Worm (Caenorhabditis elegans): ENCODE data around the gene smc-4.

ce11 chrIII:4594324-4594723 is 7.0 kb downstream of the smc-4 start, which contains the start of gene apc-11:
- TF ChIP-seq ztf-29 (GFP tag; IDR thresholded peaks at IDR 0.05) = no peak
- no peak for TF ChIP-seq ref-1 (GFP tag; conservative IDR thresholded peaks at IDR 0.05)
- TF ChIP-seq flt-1 (GFP tag; IDR thresholded peaks at IDR 0.05) = no peak
- TF ChIP-seq klf-2 (GFP tag; conservative IDR thresholded peaks at IDR 0.05) = no peak
- TF ChIP-seq ztf-23 (GFP tag; IDR thresholded peaks at IDR 0.05) = no peak
- TF ChIP-seq tab-1 (GFP tag; IDR thresholded peaks at IDR 0.05) = no peak
- no peak for TF ChIP-seq med-1 (GFP tag; optimal IDR thresholded peaks at IDR 0.05; ENCODE audit: insufficient read depth)
